Worm (Caenorhabditis elegans): Measurements from ENCODE around the gene Y51H4A.941.

DNA sequence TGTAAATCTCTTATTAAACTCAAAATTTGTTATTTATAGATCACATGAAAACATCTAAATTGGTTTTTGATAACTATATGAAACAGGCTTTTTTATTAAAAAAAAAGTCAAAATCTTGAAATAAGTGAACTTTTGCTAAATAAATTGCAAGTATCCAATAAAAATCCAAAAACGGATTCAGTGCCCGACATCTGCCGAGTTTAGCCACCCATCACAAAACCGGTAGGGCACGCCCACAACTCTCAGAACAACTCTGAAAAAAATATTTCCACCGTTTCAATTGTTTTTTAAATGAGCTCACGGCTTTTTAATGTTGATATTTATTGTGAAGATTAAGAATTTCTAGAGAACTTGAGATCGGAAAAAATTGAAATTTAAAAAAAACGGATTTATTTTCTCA lies 15.2 kb upstream of the Y51H4A.941 start:
- TF ChIP-seq ztf-23 (GFP tag; IDR thresholded peaks at IDR 0.05) (no peak), T22C8.4 (GFP tag; IDR thresholded peaks at IDR 0.05) (no peak)

Data from whole organism, midembryonic.